Fruit fly (Drosophila melanogaster) whole organism, pupa: ENCODE data around the gene Pde11.

Experiments
- CG12605 ChIP-seq: fragments of 200-800 bp; sonication (Bioruptor generic); IDR thresholded peaks from 2 replicates; pipeline ENCODE4 v1.3.6; 2022; ENCODE audit warnings: missing biosample characterization, missing genetic modification characterization
- CG14655 ChIP-seq: fragments of 200-800 bp; sonication (Bioruptor generic); optimal IDR thresholded peaks from 3 replicates; lab custom pipeline; 2017; ENCODE audit warnings: mild to moderate bottlenecking, missing biosample characterization, missing genetic modification reagents, missing genetic modification characterization
- CG17806 ChIP-seq: fragments of 200-800 bp; sonication (Bioruptor generic); optimal IDR thresholded peaks from 2 replicates; lab custom pipeline; 2018; ENCODE audit warnings: missing biosample characterization, mild to moderate bottlenecking, missing genetic modification characterization, moderate library complexity
- CG32121 ChIP-seq: fragments of 200-800 bp; sonication (Bioruptor generic); IDR thresholded peaks from 2 replicates; pipeline ENCODE4 v1.3.6; 2022; ENCODE audit warnings: missing biosample characterization, missing genetic modification characterization
- CG8301 ChIP-seq: fragments of 200-800 bp; sonication (Bioruptor generic); optimal IDR thresholded peaks from 2 replicates; lab custom pipeline; 2018; ENCODE audit warnings: missing biosample characterization, mild to moderate bottlenecking, missing genetic modification characterization
- CG9948 ChIP-seq: fragments of 200-800 bp; sonication (Bioruptor generic); optimal IDR thresholded peaks from 2 replicates; lab custom pipeline; 2018; ENCODE audit warnings: missing biosample characterization, mild to moderate bottlenecking, missing genetic modification characterization, moderate library complexity
- D1 ChIP-seq: fragments of 200-800 bp; sonication (Bioruptor generic); optimal IDR thresholded peaks from 2 replicates; lab custom pipeline; 2018; ENCODE audit warnings: missing biosample characterization, mild to moderate bottlenecking, missing genetic modification characterization, moderate library complexity
- EcR ChIP-seq: fragments of 200-800 bp; sonication (Bioruptor generic); optimal IDR thresholded peaks from 3 replicates; lab custom pipeline; 2019; ENCODE audit warnings: missing biosample characterization, missing genetic modification characterization, mild to moderate bottlenecking, moderate library complexity, missing genetic modification reagents
- rn ChIP-seq: fragments of 200-800 bp; sonication (Bioruptor generic); IDR thresholded peaks from 2 replicates; pipeline ENCODE4 v1.3.6; 2022; ENCODE audit warnings: missing biosample characterization, missing genetic modification characterization

DNA sequence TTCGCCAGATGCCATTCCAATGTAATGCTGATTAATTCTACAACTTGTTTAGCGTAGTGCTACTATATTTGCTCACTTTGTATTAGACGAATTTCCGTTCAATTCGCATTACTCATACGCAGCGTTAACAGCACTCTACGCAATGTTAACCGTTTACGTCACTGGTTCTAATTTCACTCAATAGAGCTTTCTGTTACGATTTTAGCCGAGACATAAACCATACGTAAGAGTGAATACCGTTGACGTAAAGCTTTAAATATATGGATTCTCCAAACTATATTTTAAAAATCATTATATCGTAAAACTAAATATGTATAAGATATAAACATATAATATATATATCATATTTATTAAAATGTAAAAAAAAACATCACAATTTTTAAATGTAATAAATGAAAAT is 13.9 kb downstream of the Pde11 start:
- no peak for TF ChIP-seq rn
- no peak for TF ChIP-seq CG32121 (GFP tag; lab: Robert Waterston, UW)
- no peak for TF ChIP-seq CG9948 (tag; lab: Kevin White, UChicago)
- no peak for TF ChIP-seq CG14655 (GFP tag; lab: Kevin White, UChicago)
- no peak for TF ChIP-seq CG8301 (tag; lab: Kevin White, UChicago)
- no peak for TF ChIP-seq CG12605
- no peak for TF ChIP-seq CG17806 (tag; lab: Kevin White, UChicago)
- no peak for TF ChIP-seq EcR
- TF ChIP-seq D1 (tag; lab: Kevin White, UChicago): no peak
